Fruit fly (Drosophila melanogaster) whole organism, embryonic: Measurements from ENCODE around the gene vari.
A peak's percentile ranks its signal among the peaks of the same experiment; 100 is the strongest.

ENCODE experiments used
- Asciz ChIP-seq: fragments of 200-800 bp; sonication (Bioruptor generic); optimal IDR thresholded peaks from 2 replicates; lab custom pipeline; 2017; ENCODE audit warnings: missing biosample characterization, mild to moderate bottlenecking, missing genetic modification characterization, missing genetic modification reagents
- CG10979 ChIP-seq: fragments of 200-800 bp; sonication (Bioruptor generic); optimal IDR thresholded peaks from 2 replicates; lab custom pipeline; 2018; ENCODE audit warnings: missing biosample characterization, mild to moderate bottlenecking, missing genetic modification characterization, moderate library complexity
- CG12104 ChIP-seq: fragments of 200-800 bp; sonication (Bioruptor generic); optimal IDR thresholded peaks from 3 replicates; lab custom pipeline; 2016; ENCODE audit warnings: missing biosample characterization, missing genetic modification characterization
- CG12299 ChIP-seq: fragments of 200-800 bp; sonication (Bioruptor generic); optimal IDR thresholded peaks from 2 replicates; lab custom pipeline; 2018; ENCODE audit warnings: missing biosample characterization, mild to moderate bottlenecking, missing genetic modification characterization
- CG12659 ChIP-seq: fragments of 200-800 bp; sonication (Bioruptor generic); optimal IDR thresholded peaks from 3 replicates; lab custom pipeline; 2017; ENCODE audit warnings: mild to moderate bottlenecking, missing biosample characterization, missing genetic modification reagents, missing genetic modification characterization
- CG1529 ChIP-seq: fragments of 200-800 bp; sonication (Bioruptor generic); optimal IDR thresholded peaks from 3 replicates; lab custom pipeline; 2018; ENCODE audit warnings: missing biosample characterization, missing genetic modification characterization
- CG1647 ChIP-seq: fragments of 200-800 bp; sonication (Bioruptor generic); optimal IDR thresholded peaks from 3 replicates; lab custom pipeline; 2016; ENCODE audit warnings: missing biosample characterization, missing genetic modification characterization
- CG16815 ChIP-seq: fragments of 200-800 bp; sonication (Bioruptor generic); optimal IDR thresholded peaks from 3 replicates; lab custom pipeline; 2017; ENCODE audit warnings: missing biosample characterization, mild to moderate bottlenecking, missing genetic modification characterization
- CG17328 ChIP-seq: fragments of 200-800 bp; sonication (Bioruptor generic); IDR thresholded peaks from 2 replicates; pipeline ENCODE4 v1.3.6; 2022; ENCODE audit warnings: missing biosample characterization, missing genetic modification characterization
- CG2116 ChIP-seq: fragments of 200-800 bp; sonication (Bioruptor generic); optimal IDR thresholded peaks from 3 replicates; lab custom pipeline; 2018; ENCODE audit warnings: missing biosample characterization, mild to moderate bottlenecking, missing genetic modification characterization
- CG34422 ChIP-seq: fragments of 200-800 bp; sonication (Bioruptor generic); IDR thresholded peaks from 3 replicates; pipeline ENCODE4 v1.3.6; 2022; ENCODE audit warnings: missing biosample characterization, missing genetic modification characterization
- CG6654 ChIP-seq: fragments of 200-800 bp; sonication (Bioruptor generic); optimal IDR thresholded peaks from 2 replicates; lab custom pipeline; 2017; ENCODE audit warnings: missing biosample characterization, mild to moderate bottlenecking, missing genetic modification characterization
- CG9817 ChIP-seq: fragments of 200-800 bp; sonication (Bioruptor generic); optimal IDR thresholded peaks from 2 replicates; lab custom pipeline; 2018; ENCODE audit warnings: missing biosample characterization, mild to moderate bottlenecking, missing genetic modification characterization, moderate library complexity
- CG9876 ChIP-seq: fragments of 200-800 bp; sonication (Bioruptor generic); optimal IDR thresholded peaks from 2 replicates; lab custom pipeline; 2016; ENCODE audit warnings: missing biosample characterization, missing genetic modification characterization
- Camta ChIP-seq: fragments of 200-800 bp; sonication (Bioruptor generic); optimal IDR thresholded peaks from 2 replicates; lab custom pipeline; 2016; ENCODE audit warnings: missing biosample characterization, missing genetic modification characterization
- D19B ChIP-seq: fragments of 200-800 bp; sonication (Bioruptor generic); optimal IDR thresholded peaks from 2 replicates; lab custom pipeline; 2017; ENCODE audit warnings: missing biosample characterization, mild to moderate bottlenecking, missing genetic modification characterization
- Dad ChIP-seq: fragments of 200-800 bp; sonication (Bioruptor generic); optimal IDR thresholded peaks from 3 replicates; lab custom pipeline; 2016; ENCODE audit warnings: missing biosample characterization, missing genetic modification characterization
- Dip3 ChIP-seq: fragments of 200-800 bp; sonication (Bioruptor generic); optimal IDR thresholded peaks from 3 replicates; lab custom pipeline; 2016; ENCODE audit warnings: missing biosample characterization, missing genetic modification characterization
- Ets65A ChIP-seq: fragments of 200-800 bp; sonication (Bioruptor generic); peaks from one replicate; lab custom pipeline; 2016; ENCODE audit warnings: missing biosample characterization, missing genetic modification characterization
- HLH4C ChIP-seq: fragments of 200-800 bp; sonication (Bioruptor generic); IDR thresholded peaks from 3 replicates; pipeline ENCODE4 v1.3.6; 2022; ENCODE audit warnings: missing biosample characterization, missing genetic modification characterization; ENCODE audit not compliant: partially characterized antibody
- HmgD ChIP-seq: fragments of 200-800 bp; sonication (Bioruptor generic); optimal IDR thresholded peaks from 3 replicates; lab custom pipeline; 2016; ENCODE audit warnings: missing biosample characterization, missing genetic modification characterization
- MBD-R2 ChIP-seq: fragments of 200-800 bp; sonication (Bioruptor generic); IDR thresholded peaks from 2 replicates; pipeline ENCODE4 v1.3.6; 2022; ENCODE audit warnings: missing biosample characterization, missing genetic modification characterization
- Mes4 ChIP-seq: fragments of 200-800 bp; sonication (Bioruptor generic); optimal IDR thresholded peaks from 2 replicates; lab custom pipeline; 2016; ENCODE audit warnings: missing biosample characterization, missing genetic modification characterization
- NK7.1 ChIP-seq: fragments of 200-800 bp; sonication (Bioruptor generic); optimal IDR thresholded peaks from 3 replicates; lab custom pipeline; 2016; ENCODE audit warnings: missing biosample characterization, missing genetic modification characterization
- NfI ChIP-seq: fragments of 200-800 bp; sonication (Bioruptor generic); optimal IDR thresholded peaks from 3 replicates; lab custom pipeline; 2018; ENCODE audit warnings: missing biosample characterization, mild to moderate bottlenecking, missing genetic modification characterization, moderate library complexity
- Sox100B ChIP-seq: fragments of 200-800 bp; sonication (Bioruptor generic); optimal IDR thresholded peaks from 3 replicates; lab custom pipeline; 2018; ENCODE audit warnings: missing biosample characterization, mild to moderate bottlenecking, missing genetic modification characterization
- Spps ChIP-seq: fragments of 200-800 bp; sonication (Bioruptor generic); optimal IDR thresholded peaks from 2 replicates; lab custom pipeline; 2018; ENCODE audit warnings: missing biosample characterization, mild to moderate bottlenecking, missing genetic modification characterization
- YL-1 ChIP-seq: fragments of 200-800 bp; sonication (Bioruptor generic); optimal IDR thresholded peaks from 3 replicates; lab custom pipeline; 2017; ENCODE audit warnings: missing biosample characterization, mild to moderate bottlenecking, missing genetic modification characterization
- ap ChIP-seq: fragments of 200-800 bp; sonication (Bioruptor generic); IDR thresholded peaks from 2 replicates; pipeline ENCODE4 v1.3.6; 2022; ENCODE audit warnings: missing biosample characterization, missing genetic modification characterization
- bbx ChIP-seq: fragments of 200-800 bp; sonication (Bioruptor generic); IDR thresholded peaks from 2 replicates; pipeline ENCODE4 v1.3.6; 2022; ENCODE audit warnings: missing biosample characterization, missing genetic modification characterization; ENCODE audit not compliant: partially characterized antibody
- chif ChIP-seq, 2 experiments: fragments of 200-800 bp; sonication (Bioruptor generic); optimal IDR thresholded peaks; 3 replicates each; lab custom pipeline; 2016; ENCODE audit warnings: missing biosample characterization in 2 of 2, missing genetic modification characterization in 2 of 2
- dmrt11E ChIP-seq: fragments of 200-800 bp; sonication (Bioruptor generic); optimal IDR thresholded peaks from 3 replicates; lab custom pipeline; 2018; ENCODE audit warnings: missing biosample characterization, mild to moderate bottlenecking, missing genetic modification characterization, moderate library complexity
- eve ChIP-seq, 2 experiments: fragments of >200 bp; optimal IDR thresholded peaks; 2 replicates each; lab custom pipeline; 2017; ENCODE audit warnings: missing biosample characterization in 2 of 2, missing genetic modification characterization in 2 of 2
- gcm ChIP-seq: fragments of 200-800 bp; sonication (Bioruptor generic); optimal IDR thresholded peaks from 2 replicates; lab custom pipeline; 2019; ENCODE audit warnings: missing biosample characterization, mild to moderate bottlenecking, missing genetic modification characterization, moderate library complexity
- luna ChIP-seq: fragments of 200-800 bp; sonication (Bioruptor generic); optimal IDR thresholded peaks from 2 replicates; lab custom pipeline; 2016; ENCODE audit warnings: missing biosample characterization, missing genetic modification characterization
- nau ChIP-seq: fragments of 200-800 bp; sonication (Bioruptor generic); optimal IDR thresholded peaks from 3 replicates; lab custom pipeline; 2017; ENCODE audit warnings: missing biosample characterization, mild to moderate bottlenecking, missing genetic modification characterization, missing genetic modification reagents
- nmo ChIP-seq: fragments of 200-800 bp; sonication (Bioruptor generic); optimal IDR thresholded peaks from 2 replicates; lab custom pipeline; 2018; ENCODE audit warnings: missing biosample characterization, mild to moderate bottlenecking, missing genetic modification characterization, moderate library complexity
- nom ChIP-seq: fragments of 200-800 bp; sonication (Bioruptor generic); optimal IDR thresholded peaks from 2 replicates; lab custom pipeline; 2017; ENCODE audit warnings: missing biosample characterization, missing genetic modification characterization, mild to moderate bottlenecking, moderate library complexity, missing genetic modification reagents
- repo ChIP-seq: fragments of 200-800 bp; sonication (Bioruptor generic); optimal IDR thresholded peaks from 2 replicates; lab custom pipeline; 2016; ENCODE audit warnings: missing biosample characterization, missing genetic modification characterization
- ro ChIP-seq: fragments of 200-800 bp; sonication (Bioruptor generic); IDR thresholded peaks from 2 replicates; pipeline ENCODE4 v1.3.6; 2022; ENCODE audit warnings: missing biosample characterization, missing genetic modification characterization
- salm ChIP-seq: fragments of 200-800 bp; sonication (Bioruptor generic); optimal IDR thresholded peaks from 2 replicates; lab custom pipeline; 2018; ENCODE audit warnings: missing biosample characterization, mild to moderate bottlenecking, missing genetic modification characterization
- sd ChIP-seq: fragments of 200-800 bp; sonication (Bioruptor generic); optimal IDR thresholded peaks from 3 replicates; lab custom pipeline; 2018; ENCODE audit warnings: missing biosample characterization, mild to moderate bottlenecking, missing genetic modification characterization, moderate library complexity
- sna ChIP-seq: fragments of 200-800 bp; sonication (Bioruptor generic); IDR thresholded peaks from 2 replicates; pipeline ENCODE4 v1.3.6; 2022; ENCODE audit warnings: missing biosample characterization, missing genetic modification characterization; ENCODE audit not compliant: partially characterized antibody
- stwl ChIP-seq: fragments of 200-800 bp; sonication (Bioruptor generic); optimal IDR thresholded peaks from 3 replicates; lab custom pipeline; 2018; ENCODE audit warnings: missing biosample characterization, mild to moderate bottlenecking, missing genetic modification characterization, moderate library complexity
- tll ChIP-seq, 2 experiments: fragments of 200-800 bp in 1 of 2; fragments of >200 bp in 1 of 2; sonication (Bioruptor generic) in 1 of 2; optimal IDR thresholded peaks; 2 replicates each; lab custom pipeline; 2017 to 2019; ENCODE audit warnings: missing biosample characterization in 2 of 2, missing genetic modification characterization in 2 of 2, mild to moderate bottlenecking in 1 of 2, moderate library complexity in 1 of 2
- unc-4 ChIP-seq: fragments of 200-800 bp; sonication (Bioruptor generic); IDR thresholded peaks from 2 replicates; pipeline ENCODE4 v1.3.6; 2022; ENCODE audit warnings: missing biosample characterization, missing genetic modification characterization; ENCODE audit not compliant: partially characterized antibody
- vnd ChIP-seq: fragments of 200-800 bp; sonication (Bioruptor generic); IDR thresholded peaks from 3 replicates; pipeline ENCODE4 v1.3.6; 2022; ENCODE audit warnings: missing biosample characterization, missing genetic modification characterization; ENCODE audit not compliant: partially characterized antibody
- wor ChIP-seq: fragments of 200-800 bp; sonication (Bioruptor generic); IDR thresholded peaks from 2 replicates; pipeline ENCODE4 v1.3.6; 2022; ENCODE audit warnings: missing biosample characterization, missing genetic modification characterization
- zfh1 ChIP-seq: fragments of 200-800 bp; sonication (Bioruptor generic); IDR thresholded peaks from 3 replicates; pipeline ENCODE4 v1.3.6; 2022; ENCODE audit warnings: missing biosample characterization, missing genetic modification characterization
- zfh2 ChIP-seq: fragments of 200-800 bp; sonication (Bioruptor generic); optimal IDR thresholded peaks from 2 replicates; lab custom pipeline; 2016; ENCODE audit warnings: missing biosample characterization, missing genetic modification characterization

Gene vari

DNA sequence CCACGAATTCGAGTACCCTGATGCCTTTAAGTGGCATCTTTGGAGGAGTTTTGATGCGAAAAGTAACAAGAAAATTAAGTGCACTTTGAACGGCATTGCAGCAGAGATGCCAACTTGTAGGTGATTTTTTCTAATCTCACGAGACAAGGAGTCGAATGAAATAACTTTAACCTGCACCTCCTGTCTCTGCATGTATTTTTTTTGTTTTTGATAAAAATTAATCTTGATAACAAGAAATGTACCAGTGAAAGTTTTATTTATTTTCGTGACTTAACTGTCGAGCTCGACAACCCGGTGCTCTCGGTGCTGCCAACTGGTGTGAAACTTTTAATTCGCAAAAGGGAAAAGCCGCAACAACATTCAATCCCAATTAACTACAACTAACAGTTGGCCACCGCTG is 44.7 kb downstream of the vari start, which contains the start of the genes Amacr and Ns4 (continued):
- TF ChIP-seq sd (tag; lab: Kevin White, UChicago) = no peak
- TF ChIP-seq CG34422 = peak; percentile 73; the same call in 1 of the 3 replicates
- TF ChIP-seq gcm (GFP tag; lab: Kevin White, UChicago) = no peak
- 0 out of 2 replicates have a peak, but pooled peaks have one; percentile 25 for TF ChIP-seq wor (GFP tag; lab: Robert Waterston, UW)
- no peak for TF ChIP-seq bbx (GFP tag; lab: Robert Waterston, UW)
- no peak for TF ChIP-seq salm (tag; lab: Kevin White, UChicago)
- peak; percentile 40; the same call in 1 of the 2 replicates for TF ChIP-seq CG17328 (GFP tag; lab: Robert Waterston, UW)
- TF ChIP-seq repo (GFP tag; lab: Kevin White, UChicago) = peak; percentile 24
- TF ChIP-seq zfh2 = peak; percentile 73
- TF ChIP-seq stwl = peak; percentile 51
- TF ChIP-seq dmrt11E (tag; lab: Kevin White, UChicago) = peak; percentile 27
- TF ChIP-seq YL-1 = peak; percentile 58
- no peak for TF ChIP-seq D19B (GFP tag; lab: Kevin White, UChicago)
- 0 out of 3 replicates have a peak, but pooled peaks have one; percentile 40 for TF ChIP-seq HLH4C
- TF ChIP-seq CG12104 (GFP tag; lab: Kevin White, UChicago) = peak; percentile 23
- TF ChIP-seq CG1647 (GFP tag; lab: Kevin White, UChicago) = peak; percentile 0
- peak; percentile 1 for TF ChIP-seq CG16815 (GFP tag; lab: Kevin White, UChicago)
- peak; percentile 60 for TF ChIP-seq Dip3 (GFP tag; lab: Kevin White, UChicago)
- peak; percentile 28 for TF ChIP-seq HmgD
- TF ChIP-seq CG9876 = peak; percentile 2
- peak; percentile 39; the same call in 1 of the 2 replicates for TF ChIP-seq sna (GFP tag; lab: Robert Waterston, UW)
- no peak for TF ChIP-seq eve (GFP tag; optimal IDR thresholded peaks at IDR 0.05; lab: Kevin White, UChicago)
- 0 out of 3 replicates have a peak, but pooled peaks have one; percentile 33 for TF ChIP-seq zfh1
- no peak for TF ChIP-seq CG12299 (tag; lab: Kevin White, UChicago)
- peak; percentile 71 for TF ChIP-seq nmo (GFP tag; lab: Kevin White, UChicago)
- 0 out of 2 replicates have a peak, but pooled peaks have one; percentile 22 for TF ChIP-seq unc-4 (GFP tag; lab: Robert Waterston, UW)
- peak; percentile 16 for TF ChIP-seq luna (GFP tag; lab: Kevin White, UChicago)
- TF ChIP-seq Ets65A (GFP tag; lab: Kevin White, UChicago) = peak; percentile 85
- TF ChIP-seq nom = peak; percentile 76
- TF ChIP-seq Mes4 (GFP tag; lab: Kevin White, UChicago) = peak; percentile 18
- peak; percentile 69 for TF ChIP-seq NfI (GFP tag; lab: Kevin White, UChicago)
- TF ChIP-seq CG12659 (GFP tag; lab: Kevin White, UChicago) = peak; percentile 67
- no peak for TF ChIP-seq tll (GFP tag; optimal IDR thresholded peaks at IDR 0.05; lab: Kevin White, UChicago)
- TF ChIP-seq ro (GFP tag; lab: Robert Waterston, UW) = no peak
- TF ChIP-seq CG6654 (GFP tag; lab: Kevin White, UChicago) = no peak
- peak; percentile 36 for TF ChIP-seq CG2116
- no peak for TF ChIP-seq nau (GFP tag; lab: Kevin White, UChicago)
- peak; percentile 93 for TF ChIP-seq MBD-R2 (GFP tag; lab: Robert Waterston, UW)
- TF ChIP-seq vnd = no peak
- TF ChIP-seq Camta (GFP tag; lab: Kevin White, UChicago) = peak; percentile 59
- TF ChIP-seq CG10979 (tag; lab: Kevin White, UChicago) = peak; percentile 25
- no peak for TF ChIP-seq Sox100B
- no peak for TF ChIP-seq Spps (tag; lab: Kevin White, UChicago)
- TF ChIP-seq ap (GFP tag; lab: Robert Waterston, UW) = peak; percentile 15; the same call in 1 of the 2 replicates
- TF ChIP-seq CG1529 (GFP tag; lab: Kevin White, UChicago) = no peak
- no peak for TF ChIP-seq Asciz
- TF ChIP-seq NK7.1 (GFP tag; lab: Kevin White, UChicago) = peak; percentile 26
- peak; percentile 25 for TF ChIP-seq Dad
- TF ChIP-seq chif (GFP tag; optimal IDR thresholded peaks at IDR 0.05; lab: Kevin White, UChicago) = peak; percentile 33 to 47
- peak; percentile 53 for TF ChIP-seq CG9817 (tag; lab: Kevin White, UChicago)
